Fruit fly (Drosophila melanogaster): ENCODE results near the gene Faf2.

DNA sequence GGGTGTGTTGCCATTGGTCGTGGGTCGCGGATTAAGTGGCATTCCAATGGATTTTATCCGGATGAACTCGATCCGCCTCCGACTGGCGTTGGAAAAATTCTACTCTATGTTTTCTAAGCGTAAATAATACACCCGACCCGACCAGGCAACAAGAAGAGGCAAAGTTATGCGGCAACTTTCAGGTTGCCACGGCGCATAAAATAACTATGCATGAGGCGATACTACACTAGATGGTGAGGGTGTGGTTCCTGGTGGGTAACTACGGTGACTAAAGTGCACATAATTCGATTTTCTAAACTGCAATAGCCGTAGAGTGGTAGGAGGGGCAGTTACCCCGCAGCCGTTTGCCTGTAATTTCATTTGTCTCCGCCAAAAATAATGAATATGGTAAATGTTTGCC, 37.3 kb downstream of the Faf2 start, which contains the start of gene CG43338:
- TF ChIP-seq Pif1B (GFP tag; optimal IDR thresholded peaks at IDR 0.05) (no peak), CG8301 (tag; optimal IDR thresholded peaks at IDR 0.05) (no peak), EcR (GFP tag; optimal IDR thresholded peaks at IDR 0.05) (no peak), CG15710 (tag; optimal IDR thresholded peaks at IDR 0.05) (no peak), CG8159 (tag; optimal IDR thresholded peaks at IDR 0.05) (no peak), Ets98B (GFP tag; IDR thresholded peaks at IDR 0.05) (no peak), fd96Ca (GFP tag; IDR thresholded peaks at IDR 0.05) (no peak), Pif1A (GFP tag; optimal IDR thresholded peaks at IDR 0.05) (no peak), CG32121 (GFP tag; IDR thresholded peaks at IDR 0.05) (no peak), rn (GFP tag; IDR thresholded peaks at IDR 0.05) (no peak), CG12605 (GFP tag; IDR thresholded peaks at IDR 0.05) (no peak)

Measured in whole organism, pupa.